Worm (Caenorhabditis elegans) whole organism, L2 larva: Measurements from ENCODE around the gene T28C6.10.
A peak's percentile ranks its signal among the peaks of the same experiment; 100 is the strongest.

Source experiments
- C34F6.9 ChIP-seq: fragments of 150-350 bp; optimal IDR thresholded peaks from 2 replicates; lab custom pipeline; 2014; ENCODE audit warnings: missing biosample characterization, missing genetic modification characterization
- F13H6.1 ChIP-seq: sonication (generic microtip); optimal IDR thresholded peaks from 2 replicates; lab custom pipeline; 2016; ENCODE audit warnings: missing genetic modification characterization, missing compliant biosample characterization
- R02D3.7 ChIP-seq: fragments of 150-350 bp; optimal IDR thresholded peaks from 2 replicates; lab custom pipeline; 2014; ENCODE audit warnings: missing biosample characterization, missing genetic modification characterization
- Y55F3AM.14 ChIP-seq: fragments of 200-800 bp; sonication (Bioruptor generic); optimal IDR thresholded peaks from 2 replicates; lab custom pipeline; 2018; ENCODE audit warnings: mild to moderate bottlenecking, missing genetic modification characterization, missing compliant biosample characterization
- ZK546.5 ChIP-seq: sonication (generic microtip); optimal IDR thresholded peaks from 2 replicates; lab custom pipeline; 2017; ENCODE audit warnings: missing biosample characterization, missing genetic modification characterization
- aly-2 ChIP-seq: fragments of 150-350 bp; optimal IDR thresholded peaks from 2 replicates; lab custom pipeline; 2014; ENCODE audit warnings: missing biosample characterization, missing genetic modification characterization
- ama-1 ChIP-seq: fragments of 150-350 bp; optimal IDR thresholded peaks from 2 replicates; lab custom pipeline; 2018; ENCODE audit warnings: inconsistent platforms
- blmp-1 ChIP-seq: sonication (generic microtip); optimal IDR thresholded peaks from 2 replicates; lab custom pipeline; 2017; ENCODE audit warnings: missing genetic modification characterization, mild to moderate bottlenecking, missing compliant biosample characterization, antibody characterized with exemption, moderate library complexity; ENCODE audit not compliant: insufficient read depth
- ceh-16 ChIP-seq: fragments of 150-350 bp; optimal IDR thresholded peaks from 2 replicates; lab custom pipeline; 2014; ENCODE audit warnings: missing biosample characterization, missing genetic modification characterization
- crh-2 ChIP-seq: sonication (generic microtip); optimal IDR thresholded peaks from 2 replicates; lab custom pipeline; 2017; ENCODE audit warnings: missing biosample characterization, missing genetic modification characterization
- elt-1 ChIP-seq: fragments of 150-350 bp; optimal IDR thresholded peaks from 2 replicates; lab custom pipeline; 2014; ENCODE audit warnings: missing biosample characterization, missing genetic modification characterization
- elt-3 ChIP-seq: sonication (generic microtip); optimal IDR thresholded peaks from 2 replicates; lab custom pipeline; 2017; ENCODE audit warnings: missing biosample characterization, missing genetic modification characterization
- fos-1 ChIP-seq: fragments of 150-350 bp; optimal IDR thresholded peaks from 2 replicates; lab custom pipeline; 2014; ENCODE audit warnings: missing biosample characterization, missing genetic modification characterization
- gmeb-1 ChIP-seq: fragments of 150-350 bp; optimal IDR thresholded peaks from 2 replicates; lab custom pipeline; 2014; ENCODE audit warnings: missing biosample characterization, missing genetic modification characterization
- lin-11 ChIP-seq: fragments of 150-350 bp; sonication (generic microtip); optimal IDR thresholded peaks from 2 replicates; lab custom pipeline; 2014; ENCODE audit warnings: missing biosample characterization, missing genetic modification characterization, inconsistent platforms, mixed read lengths
- lin-13 ChIP-seq: fragments of 150-350 bp; optimal IDR thresholded peaks from 2 replicates; lab custom pipeline; 2014; ENCODE audit warnings: missing biosample characterization, missing genetic modification reagents, missing genetic modification characterization
- lin-39 ChIP-seq: fragments of 150-350 bp; optimal IDR thresholded peaks from 2 replicates; lab custom pipeline; 2014; ENCODE audit warnings: missing biosample characterization, missing genetic modification reagents, missing genetic modification characterization
- lsy-2 ChIP-seq, 2 experiments: fragments of 150-350 bp in 1 of 2; sonication (generic microtip) in 1 of 2; optimal IDR thresholded peaks; 2 replicates each; lab custom pipeline; 2014 to 2017; ENCODE audit warnings: missing biosample characterization in 2 of 2, missing genetic modification characterization in 2 of 2
- mab-5 ChIP-seq: fragments of 150-350 bp; optimal IDR thresholded peaks from 2 replicates; lab custom pipeline; 2014; ENCODE audit warnings: missing biosample characterization, missing genetic modification characterization
- mdl-1 ChIP-seq, 2 experiments: fragments of 150-350 bp in 1 of 2; sonication (generic microtip) in 1 of 2; optimal IDR thresholded peaks; 2 replicates each; lab custom pipeline; 2017; ENCODE audit warnings: missing biosample characterization in 2 of 2, missing genetic modification characterization in 2 of 2
- nhr-11 ChIP-seq: fragments of 150-350 bp; optimal IDR thresholded peaks from 2 replicates; lab custom pipeline; 2014; ENCODE audit warnings: missing biosample characterization, missing genetic modification characterization
- nhr-129 ChIP-seq: fragments of 150-350 bp; optimal IDR thresholded peaks from 2 replicates; lab custom pipeline; 2014; ENCODE audit warnings: missing biosample characterization, missing genetic modification characterization
- nhr-21 ChIP-seq: fragments of 150-350 bp; optimal IDR thresholded peaks from 2 replicates; lab custom pipeline; 2014; ENCODE audit warnings: missing biosample characterization, missing genetic modification characterization
- nhr-23 ChIP-seq: fragments of 150-350 bp; optimal IDR thresholded peaks from 2 replicates; lab custom pipeline; 2014; ENCODE audit warnings: missing biosample characterization, missing genetic modification reagents, missing genetic modification characterization
- nhr-237 ChIP-seq: fragments of 150-350 bp; optimal IDR thresholded peaks from 2 replicates; lab custom pipeline; 2014; ENCODE audit warnings: missing biosample characterization, missing genetic modification characterization
- nhr-25 ChIP-seq: fragments of 150-350 bp; sonication (generic microtip); optimal IDR thresholded peaks from 3 replicates; lab custom pipeline; 2014; ENCODE audit warnings: missing biosample characterization, missing genetic modification characterization
- nhr-6 ChIP-seq: fragments of 150-350 bp; optimal IDR thresholded peaks from 2 replicates; lab custom pipeline; 2014; ENCODE audit warnings: missing biosample characterization, missing genetic modification characterization
- nhr-77 ChIP-seq: fragments of 150-350 bp; optimal IDR thresholded peaks from 2 replicates; lab custom pipeline; 2014; ENCODE audit warnings: missing biosample characterization, missing genetic modification characterization
- sem-4 ChIP-seq: fragments of 150-350 bp; optimal IDR thresholded peaks from 2 replicates; lab custom pipeline; 2014; ENCODE audit warnings: missing biosample characterization, missing genetic modification reagents, missing genetic modification characterization
- sma-3 ChIP-seq: sonication (generic microtip); optimal IDR thresholded peaks from 2 replicates; lab custom pipeline; 2016; ENCODE audit warnings: missing genetic modification reagents, missing genetic modification characterization, missing compliant biosample characterization
- sma-9 ChIP-seq, 2 experiments: fragments of 150-350 bp in 1 of 2; sonication (generic microtip) in 1 of 2; optimal IDR thresholded peaks; 2 replicates each; lab custom pipeline; 2014 to 2016; ENCODE audit warnings: missing genetic modification characterization in 2 of 2, mild to moderate bottlenecking in 1 of 2, missing biosample characterization in 1 of 2, missing compliant biosample characterization in 1 of 2, missing genetic modification reagents in 1 of 2, moderate library complexity in 1 of 2
- unc-55 ChIP-seq: fragments of 150-350 bp; sonication (generic microtip); optimal IDR thresholded peaks from 3 replicates; lab custom pipeline; 2014; ENCODE audit warnings: missing biosample characterization, missing genetic modification reagents, missing genetic modification characterization
- unc-62 ChIP-seq: fragments of 150-350 bp; optimal IDR thresholded peaks from 2 replicates; lab custom pipeline; 2014; ENCODE audit warnings: missing biosample characterization, missing genetic modification reagents, missing genetic modification characterization
- zag-1 ChIP-seq: fragments of 150-350 bp; optimal IDR thresholded peaks from 2 replicates; lab custom pipeline; 2014; ENCODE audit warnings: missing biosample characterization, missing genetic modification characterization
- ztf-11 ChIP-seq: sonication (generic microtip); optimal IDR thresholded peaks from 2 replicates; lab custom pipeline; 2017; ENCODE audit warnings: missing biosample characterization, missing genetic modification characterization

Gene T28C6.10

DNA sequence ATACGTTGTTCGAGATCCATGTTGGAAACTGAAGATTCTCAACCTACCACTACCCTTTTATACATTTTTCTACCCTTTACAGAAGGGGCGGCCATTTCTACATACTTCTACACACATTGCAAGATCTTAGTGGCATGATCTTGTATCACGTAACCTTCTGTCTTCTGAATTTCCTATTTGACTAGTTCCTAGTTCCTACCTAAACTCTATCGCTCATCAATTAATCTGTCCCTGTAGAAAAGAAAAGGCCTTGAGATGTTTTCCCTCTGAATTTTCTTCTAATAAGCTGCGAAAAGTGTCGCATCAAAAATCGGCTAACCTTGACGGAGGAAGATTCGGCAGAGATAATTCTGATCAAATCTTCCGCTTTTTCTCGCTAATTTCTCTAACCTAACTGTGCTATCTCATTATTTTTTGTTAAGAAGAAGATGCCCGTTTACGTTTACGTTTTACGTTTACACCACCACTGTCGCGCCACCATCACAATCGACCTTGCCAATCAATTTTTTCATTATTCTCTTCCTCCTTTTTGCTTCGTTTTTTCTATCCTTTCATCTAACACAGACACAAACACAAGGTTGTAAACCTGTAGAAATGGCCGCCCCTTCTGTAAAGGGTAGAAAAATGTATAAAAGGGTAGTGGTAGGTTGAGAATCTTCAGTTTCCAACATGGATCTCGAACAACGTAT, 6.5 kb downstream of the T28C6.10 start, which contains the start of the genes col-117 and col-3 (continued):
- TF ChIP-seq elt-1 (tag; lab: Kevin White, UChicago): no peak

- TF ChIP-seq nhr-25 (tag; lab: Kevin White, UChicago) (peak; percentile 38), sma-3 (GFP tag; lab: Kevin White, UChicago) (peak; percentile 38), lin-11 (tag; lab: Kevin White, UChicago) (no peak), gmeb-1 (tag; lab: Kevin White, UChicago) (no peak), zag-1 (tag; lab: Kevin White, UChicago) (no peak), lin-13 (peak; percentile 58), nhr-21 (tag; lab: Kevin White, UChicago) (peak; percentile 30), aly-2 (tag; lab: Kevin White, UChicago) (peak; percentile 3)
Observed at ce11 chrIV:8825997-8826605, 8.4 kb downstream of the T28C6.10 start.

- TF ChIP-seq ceh-16 (peak; percentile 1), ama-1 (lab: Kevin White, UChicago) (no peak), nhr-11 (no peak), nhr-237 (tag; lab: Kevin White, UChicago) (no peak), unc-55 (GFP tag; lab: Kevin White, UChicago) (peak; percentile 40), mab-5 (tag; lab: Kevin White, UChicago) (no peak), nhr-77 (tag; lab: Kevin White, UChicago) (no peak), nhr-23 (tag; lab: Kevin White, UChicago) (no peak), nhr-21 (tag; lab: Kevin White, UChicago) (no peak), R02D3.7 (tag; lab: Kevin White, UChicago) (no peak), aly-2 (tag; lab: Kevin White, UChicago) (no peak), F13H6.1 (tag; lab: Kevin White, UChicago) (no peak), ztf-11 (tag; lab: Kevin White, UChicago) (no peak), lin-39 (tag; lab: Kevin White, UChicago) (no peak), unc-62 (GFP tag; lab: Kevin White, UChicago) (no peak), nhr-6 (no peak), elt-3 (tag; lab: Kevin White, UChicago) (no peak), Y55F3AM.14 (GFP tag; lab: Kevin White, UChicago) (no peak), sma-3 (GFP tag; lab: Kevin White, UChicago) (no peak), crh-2 (tag; lab: Kevin White, UChicago) (no peak), zag-1 (tag; lab: Kevin White, UChicago) (no peak), nhr-25 (tag; lab: Kevin White, UChicago) (peak; percentile 10), sma-9 (GFP tag; optimal IDR thresholded peaks at IDR 0.05; lab: Kevin White, UChicago) (peak; percentile 23), sma-9 (tag; optimal IDR thresholded peaks at IDR 0.05; lab: Kevin White, UChicago) (no peak), nhr-129 (tag; lab: Kevin White, UChicago) (peak; percentile 24), fos-1 (tag; lab: Kevin White, UChicago) (peak; percentile 48), blmp-1 (tag; lab: Kevin White, UChicago) (peak; percentile 57), gmeb-1 (tag; lab: Kevin White, UChicago) (no peak), mdl-1 (tag; optimal IDR thresholded peaks at IDR 0.05; lab: Kevin White, UChicago) (no peak), C34F6.9 (tag; lab: Kevin White, UChicago) (no peak), ZK546.5 (tag; lab: Kevin White, UChicago) (no peak), sem-4 (tag; lab: Kevin White, UChicago) (peak; percentile 21), lin-11 (tag; lab: Kevin White, UChicago) (no peak), lsy-2 (tag; optimal IDR thresholded peaks at IDR 0.05; lab: Kevin White, UChicago) (peak in 1 of 2 experiments; percentile 61)
- TF ChIP-seq, all 48 proteins: peak for 9
Observed at ce11 chrIV:8826606-8827000, 8.9 kb downstream of the T28C6.10 start.
